Worm (Caenorhabditis elegans): ENCODE results near the gene lin-29.

lin-29 gene

ce11 chrII:11960596-11961217 is 25.6 kb upstream of the lin-29 start (continued):
- TF ChIP-seq ccch-3 (GFP tag; optimal IDR thresholded peaks at IDR 0.05) (peak; percentile 80), lir-1 (GFP tag; conservative IDR thresholded peaks at IDR 0.05) (peak; percentile 85), madf-6 (GFP tag; IDR thresholded peaks at IDR 0.05) (peak; percentile 90), ztf-22 (GFP tag; optimal IDR thresholded peaks at IDR 0.05) (peak; percentile 92), die-1 (tag; optimal IDR thresholded peaks at IDR 0.05) (peak; percentile 98), let-526 (GFP tag; IDR thresholded peaks at IDR 0.05) (peak; percentile 96), somi-1 (GFP tag; optimal IDR thresholded peaks at IDR 0.05) (peak; percentile 95), hlh-26 (GFP tag; conservative IDR thresholded peaks at IDR 0.05) (peak; percentile 81; the same call in 1 of the 2 replicates), tlf-1 (GFP tag; optimal IDR thresholded peaks at IDR 0.05) (peak; percentile 91), unc-130 (GFP tag; optimal IDR thresholded peaks at IDR 0.05) (peak; percentile 95), ceh-40 (GFP tag; IDR thresholded peaks at IDR 0.05) (peak; percentile 96), dpl-1 (GFP tag; optimal IDR thresholded peaks at IDR 0.05) (peak; percentile 37), mel-28 (tag; optimal IDR thresholded peaks at IDR 0.05; ENCODE audit: borderline replicate concordance) (peak; percentile 89), B0336.3 (GFP tag; IDR thresholded peaks at IDR 0.05) (peak; percentile 98), attf-6 (GFP tag; IDR thresholded peaks at IDR 0.05) (peak; percentile 89), nhr-120 (GFP tag; IDR thresholded peaks at IDR 0.05) (peak; percentile 99), dox-1 (GFP tag; IDR thresholded peaks at IDR 0.05) (peak; percentile 98), D2030.7 (GFP tag; IDR thresholded peaks at IDR 0.05) (peak; percentile 96), nhr-27 (tag; optimal IDR thresholded peaks at IDR 0.05) (peak; percentile 99), bed-1 (GFP tag; IDR thresholded peaks at IDR 0.05) (peak; percentile 98), let-607 (tag; optimal IDR thresholded peaks at IDR 0.05) (peak; percentile 71 to 81), K11D2.4 (GFP tag; IDR thresholded peaks at IDR 0.05) (peak; percentile 87), repo-1 (tag; optimal IDR thresholded peaks at IDR 0.05) (peak; percentile 96), ets-4 (GFP tag; optimal IDR thresholded peaks at IDR 0.05) (peak; percentile 99), mxl-1 (tag; optimal IDR thresholded peaks at IDR 0.05) (peak; percentile 98), hrde-1 (tag; optimal IDR thresholded peaks at IDR 0.05; ENCODE audit: borderline replicate concordance) (peak; percentile 97), ceh-91 (GFP tag; IDR thresholded peaks at IDR 0.05) (peak; percentile 86), attf-5 (GFP tag; optimal IDR thresholded peaks at IDR 0.05) (peak; percentile 95), bed-2 (GFP tag; IDR thresholded peaks at IDR 0.05) (peak; percentile 92), hmg-1.2 (GFP tag; IDR thresholded peaks at IDR 0.05) (peak; percentile 92), Y95B8A.8 (GFP tag; IDR thresholded peaks at IDR 0.05) (peak; percentile 94), nhr-179 (tag; optimal IDR thresholded peaks at IDR 0.05) (peak; percentile 83), ztf-26 (tag; optimal IDR thresholded peaks at IDR 0.05) (peak; percentile 95), lin-54 (GFP tag; optimal IDR thresholded peaks at IDR 0.05) (peak; percentile 92), madf-10 (tag; optimal IDR thresholded peaks at IDR 0.05) (peak; percentile 92), Y67H2A.10 (GFP tag; conservative IDR thresholded peaks at IDR 0.05) (peak; percentile 91), C17E4.6 (GFP tag; IDR thresholded peaks at IDR 0.05) (peak; percentile 95), nfyb-1 (GFP tag; IDR thresholded peaks at IDR 0.05) (peak; percentile 97), K12H6.12 (tag; optimal IDR thresholded peaks at IDR 0.05) (peak; percentile 91), snpc-3.4 (tag; optimal IDR thresholded peaks at IDR 0.05) (peak; percentile 90), pha-4 (tag; optimal IDR thresholded peaks at IDR 0.05) (no peak), F39B2.1 (GFP tag; IDR thresholded peaks at IDR 0.05) (peak; percentile 92), rpc-1 (optimal IDR thresholded peaks at IDR 0.05) (peak; percentile 89), rpc-1 (tag; optimal IDR thresholded peaks at IDR 0.05) (peak; percentile 96), atf-7 (tag; optimal IDR thresholded peaks at IDR 0.05) (peak; percentile 93), snpc-1.1 (tag; optimal IDR thresholded peaks at IDR 0.05; ENCODE audit: insufficient read depth) (peak; percentile 77), ZK185.1 (tag; optimal IDR thresholded peaks at IDR 0.05; ENCODE audit: poor library complexity, severe bottlenecking) (peak; percentile 93), akir-1 (GFP tag; optimal IDR thresholded peaks at IDR 0.05) (peak; percentile 75)

All from whole organism, young adult.